Worm (Caenorhabditis elegans) whole organism, dauer: Measurements from ENCODE around the gene smcr-8.
"Not testable (repeated sequence)": the region's sequence is repeated elsewhere in the genome, so short reads cannot be mapped to it uniquely, and the experiment has no call there.

Experiments used
- unc-62 ChIP-seq: sonication (generic microtip); optimal IDR thresholded peaks from 2 replicates; lab custom pipeline; 2017; ENCODE audit warnings: missing biosample characterization, missing genetic modification reagents, missing genetic modification characterization

Gene smcr-8

ce11 chrIII:4998956-4999425 lies at the start of gene smcr-8:
Gene smcr-8, plus strand, starts transcription at chrIII:4999375.
- TF ChIP-seq unc-62 (GFP tag; lab: Kevin White, UChicago) = no peak

- no peak for TF ChIP-seq unc-62 (GFP tag; lab: Kevin White, UChicago)
These were observed 48.8 kb upstream of the smcr-8 start for ce11 chrIII:4950345-4950744.

- no peak for TF ChIP-seq unc-62 (GFP tag; lab: Kevin White, UChicago)
These were observed 48.0 kb upstream of the smcr-8 start for ce11 chrIII:4951210-4951609.

ce11 chrIII:4951824-4952223 lies 47.4 kb upstream of the smcr-8 start, which contains the start of gene flh-2:
Gene flh-2, plus strand, starts transcription at chrIII:4952124.
- TF ChIP-seq unc-62 (GFP tag; lab: Kevin White, UChicago) = no peak

ce11 chrIII:4952970-4953369 lies 46.2 kb upstream of the smcr-8 start:
- TF ChIP-seq unc-62 (GFP tag; lab: Kevin White, UChicago) = no peak

- TF ChIP-seq unc-62 (GFP tag; lab: Kevin White, UChicago) = no peak
These were observed 42.6 kb upstream of the smcr-8 start, which contains the start of gene C26E6.1 for ce11 chrIII:4956566-4956965. Gene C26E6.1, plus strand, starts transcription at chrIII:4956866.

ce11 chrIII:4960204-4960603 lies 39.0 kb upstream of the smcr-8 start, which contains the start of gene C27F2.4:
Gene C27F2.4, minus strand, starts transcription at chrIII:4960304.
- TF ChIP-seq unc-62 (GFP tag; lab: Kevin White, UChicago) = no peak

- TF ChIP-seq unc-62 (GFP tag; lab: Kevin White, UChicago) = no peak
These were observed 37.9 kb upstream of the smcr-8 start for ce11 chrIII:4961281-4961680.

- no peak for TF ChIP-seq unc-62 (GFP tag; lab: Kevin White, UChicago)
These were observed 36.8 kb upstream of the smcr-8 start, which contains the start of gene vps-22 for ce11 chrIII:4962393-4962792. Gene vps-22, minus strand, starts transcription at chrIII:4962493.

- TF ChIP-seq unc-62 (GFP tag; lab: Kevin White, UChicago) = no peak
These were observed 36.3 kb upstream of the smcr-8 start, which contains the start of gene C27F2.9 for ce11 chrIII:4962886-4963285. Gene C27F2.9, minus strand, starts transcription at chrIII:4963044.

ce11 chrIII:4965271-4965670 lies 33.9 kb upstream of the smcr-8 start, which contains the start of gene nca-2:
Gene nca-2, plus strand, starts transcription at chrIII:4965571.
- TF ChIP-seq unc-62 (GFP tag; lab: Kevin White, UChicago) = no peak

- no peak for TF ChIP-seq unc-62 (GFP tag; lab: Kevin White, UChicago)
These were observed 31.9 kb upstream of the smcr-8 start for ce11 chrIII:4967236-4967635.

ce11 chrIII:4968146-4968545 lies 31.0 kb upstream of the smcr-8 start:
- no peak for TF ChIP-seq unc-62 (GFP tag; lab: Kevin White, UChicago)

- not testable (repeated sequence) for TF ChIP-seq unc-62 (GFP tag; lab: Kevin White, UChicago)
These were observed 18.8 kb upstream of the smcr-8 start, which contains the start of gene C27F2.6 for ce11 chrIII:4980367-4980766. Gene C27F2.6, minus strand, starts transcription at chrIII:4980467.

- no peak for TF ChIP-seq unc-62 (GFP tag; lab: Kevin White, UChicago)
These were observed 15.2 kb upstream of the smcr-8 start for ce11 chrIII:4983961-4984360.

ce11 chrIII:4984444-4985086 lies 14.6 kb upstream of the smcr-8 start, which contains the start of gene C27F2.7:
Gene C27F2.7, minus strand, starts transcription at chrIII:4984494.
- no peak for TF ChIP-seq unc-62 (GFP tag; lab: Kevin White, UChicago)

- no peak for TF ChIP-seq unc-62 (GFP tag; lab: Kevin White, UChicago)
These were observed 12.3 kb upstream of the smcr-8 start, which contains the start of the genes C27F2.10 and wdr-60 for ce11 chrIII:4986790-4987259. Gene C27F2.10, minus strand, starts transcription at chrIII:4986898. Gene wdr-60, plus strand, starts transcription at chrIII:4987209.
